Fruit fly (Drosophila melanogaster): ENCODE data around the gene Top2.
A peak's percentile ranks its signal among the peaks of the same experiment; 100 is the strongest.

Top2 gene

DNA sequence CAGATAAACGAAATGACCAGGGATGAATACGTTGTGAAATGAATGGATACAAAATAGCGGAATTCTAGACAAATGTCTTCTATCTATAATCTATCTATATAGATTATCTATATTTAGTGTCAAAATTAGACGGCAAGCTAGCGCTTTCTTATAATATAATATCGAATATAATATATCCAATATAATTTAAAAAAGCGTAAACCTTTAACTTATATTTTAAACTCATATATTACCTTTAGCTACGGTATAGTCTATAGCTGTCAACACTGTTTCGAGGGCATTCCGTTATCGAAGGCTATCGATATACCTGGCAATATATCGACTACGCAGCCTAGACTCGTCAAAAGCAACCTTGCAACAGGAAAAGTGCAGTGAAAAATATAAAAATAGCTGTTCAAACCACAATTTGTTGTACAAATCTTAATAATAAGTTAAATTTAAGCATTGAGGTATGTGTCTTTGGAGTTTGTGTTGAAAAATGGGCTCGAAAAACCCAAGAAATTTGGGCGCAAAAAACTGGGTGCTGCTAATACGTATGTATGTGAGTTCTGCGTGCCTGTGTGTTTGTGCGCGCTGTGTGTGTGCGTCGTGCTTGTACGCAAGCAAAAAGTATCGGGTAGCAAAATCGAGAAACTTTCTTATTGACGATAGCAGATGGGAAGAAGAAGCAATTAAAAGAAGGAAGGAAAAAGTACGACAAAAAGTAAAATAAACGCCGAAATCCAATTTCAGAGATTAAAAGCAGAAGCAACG, 39.8 kb upstream of the Top2 start, which contains the start of the genes swm and Ctu2 (continued):
- peak; percentile 57; the same call in 1 of the 2 replicates for TF ChIP-seq Bgb (GFP tag; IDR thresholded peaks at IDR 0.05; ENCODE audit: partially characterized antibody)
- TF ChIP-seq org-1 (GFP tag; optimal IDR thresholded peaks at IDR 0.05), result no peak
- peak; percentile 56 for TF ChIP-seq CG16815 (GFP tag; optimal IDR thresholded peaks at IDR 0.05)
- TF ChIP-seq GATAe (GFP tag; conservative IDR thresholded peaks at IDR 0.05), result 0 out of 2 replicates have a peak, but pooled peaks have one; percentile 24
- TF ChIP-seq Fer1 (GFP tag; optimal IDR thresholded peaks at IDR 0.05), result peak; percentile 74
- TF ChIP-seq CG42726 (GFP tag; IDR thresholded peaks at IDR 0.05; ENCODE audit: partially characterized antibody), result 0 out of 2 replicates have a peak, but pooled peaks have one; percentile 11
- TF ChIP-seq Dll (GFP tag; IDR thresholded peaks at IDR 0.05; ENCODE audit: partially characterized antibody), result peak; percentile 81
- peak; percentile 79 for TF ChIP-seq CG9437 (GFP tag; optimal IDR thresholded peaks at IDR 0.05)
- TF ChIP-seq CG10565 (GFP tag; optimal IDR thresholded peaks at IDR 0.05), result no peak
- 0 out of 2 replicates have a peak, but pooled peaks have one; percentile 50 for TF ChIP-seq CG11085 (GFP tag; IDR thresholded peaks at IDR 0.05)
- TF ChIP-seq Hr51 (GFP tag; optimal IDR thresholded peaks at IDR 0.05), result no peak
- TF ChIP-seq ase (GFP tag; IDR thresholded peaks at IDR 0.05), result no peak
- peak; percentile 58 for TF ChIP-seq CG33557 (GFP tag; optimal IDR thresholded peaks at IDR 0.05)
- peak; percentile 76 for TF ChIP-seq Rfx (GFP tag; IDR thresholded peaks at IDR 0.05)
- peak; percentile 67 for TF ChIP-seq Abd-B (GFP tag; optimal IDR thresholded peaks at IDR 0.05)
- TF ChIP-seq Max (GFP tag; optimal IDR thresholded peaks at IDR 0.05), result peak; percentile 2
- TF ChIP-seq Lhr (GFP tag; optimal IDR thresholded peaks at IDR 0.05), result no peak
- TF ChIP-seq CG7372 (GFP tag; IDR thresholded peaks at IDR 0.05), result peak; percentile 57; the same call in 1 of the 2 replicates
- TF ChIP-seq Oli (tag; optimal IDR thresholded peaks at IDR 0.05), result no peak
- peak; percentile 22 for TF ChIP-seq HmgZ (tag; optimal IDR thresholded peaks at IDR 0.05)
- TF ChIP-seq Opbp (GFP tag; IDR thresholded peaks at IDR 0.05; ENCODE audit: partially characterized antibody), result peak; percentile 34; the same call in 2 of the 3 replicates
- peak; percentile 74 for TF ChIP-seq twi (tag; optimal IDR thresholded peaks at IDR 0.05)
- peak; percentile 21 for TF ChIP-seq CG18011 (GFP tag; optimal IDR thresholded peaks at IDR 0.05)
- TF ChIP-seq CG3281 (GFP tag; optimal IDR thresholded peaks at IDR 0.05), result peak; percentile 73
- TF ChIP-seq hkb (optimal IDR thresholded peaks at IDR 0.05), result no peak
- peak; percentile 55; the same call in 1 of the 2 replicates for TF ChIP-seq hkb (GFP tag; IDR thresholded peaks at IDR 0.05)
- no peak for TF ChIP-seq CG8765 (GFP tag; IDR thresholded peaks at IDR 0.05)
- peak; percentile 20 for TF ChIP-seq mam (GFP tag; optimal IDR thresholded peaks at IDR 0.05)
- peak; percentile 36; the same call in 1 of the 3 replicates for TF ChIP-seq CG7963 (GFP tag; IDR thresholded peaks at IDR 0.05; ENCODE audit: partially characterized antibody)
- no peak; the same call in 1 of the 2 replicates for TF ChIP-seq CG31441 (GFP tag; IDR thresholded peaks at IDR 0.05)
- TF ChIP-seq Bdp1 (GFP tag; optimal IDR thresholded peaks at IDR 0.05), result no peak
- peak; percentile 82 for TF ChIP-seq CG12659 (GFP tag; optimal IDR thresholded peaks at IDR 0.05)
- TF ChIP-seq CG7357 (GFP tag; IDR thresholded peaks at IDR 0.05), result 0 out of 3 replicates have a peak, but pooled peaks have one; percentile 36
- 0 out of 3 replicates have a peak, but pooled peaks have one; percentile 32 for TF ChIP-seq CG11093 (GFP tag; IDR thresholded peaks at IDR 0.05)
- TF ChIP-seq CG1602 (GFP tag; optimal IDR thresholded peaks at IDR 0.05), result peak; percentile 59
- TF ChIP-seq CG12942 (GFP tag; optimal IDR thresholded peaks at IDR 0.05), result peak; percentile 31
- TF ChIP-seq CG15011 (GFP tag; optimal IDR thresholded peaks at IDR 0.05), result no peak
- peak; percentile 76 for TF ChIP-seq unpg (GFP tag; optimal IDR thresholded peaks at IDR 0.05)
- peak; percentile 29; the same call in 1 of the 3 replicates for TF ChIP-seq croc (GFP tag; conservative IDR thresholded peaks at IDR 0.05)
- TF ChIP-seq prd (optimal IDR thresholded peaks at IDR 0.05), result no peak
- peak; percentile 63; the same call in 2 of the 3 replicates for TF ChIP-seq prd (GFP tag; IDR thresholded peaks at IDR 0.05)
- TF ChIP-seq CG14014 (GFP tag; IDR thresholded peaks at IDR 0.05), result peak; percentile 65
- TF ChIP-seq CG4328 (GFP tag; optimal IDR thresholded peaks at IDR 0.05), result peak; percentile 66
- TF ChIP-seq CG11696 (GFP tag; IDR thresholded peaks at IDR 0.05), result no peak
- TF ChIP-seq CG9932 (GFP tag; IDR thresholded peaks at IDR 0.05), result peak; percentile 83
- TF ChIP-seq cwo (GFP tag; optimal IDR thresholded peaks at IDR 0.05), result peak; percentile 43
- peak; percentile 60; the same call in 1 of the 2 replicates for TF ChIP-seq bbx (GFP tag; IDR thresholded peaks at IDR 0.05; ENCODE audit: partially characterized antibody)

Measured in whole organism, embryonic.